Fruit fly (Drosophila melanogaster): Measurements from ENCODE around the gene CG32024.

The CG32024 gene

dm6 chr3L:8841757-8842156, 34.4 kb downstream of the CG32024 start (continued):
- TF ChIP-seq kay (GFP tag; optimal IDR thresholded peaks at IDR 0.05) (peak; percentile 60), CG10321 (GFP tag; IDR thresholded peaks at IDR 0.05) (peak; percentile 43; the same call in 1 of the 2 replicates), NfI (GFP tag; optimal IDR thresholded peaks at IDR 0.05) (peak; percentile 60), CG12236 (GFP tag; optimal IDR thresholded peaks at IDR 0.05) (no peak), Oaz (GFP tag; IDR thresholded peaks at IDR 0.05) (peak; percentile 52; the same call in 1 of the 2 replicates), MESR4 (GFP tag; optimal IDR thresholded peaks at IDR 0.05) (no peak), CG10147 (GFP tag; optimal IDR thresholded peaks at IDR 0.05) (peak; percentile 60), CG7928 (GFP tag; optimal IDR thresholded peaks at IDR 0.05) (no peak), psq (GFP tag; optimal IDR thresholded peaks at IDR 0.05) (no peak), pnt (GFP tag; optimal IDR thresholded peaks at IDR 0.05) (peak; percentile 50), Xrp1 (GFP tag; IDR thresholded peaks at IDR 0.05) (peak; percentile 88), CG8290 (GFP tag; optimal IDR thresholded peaks at IDR 0.05) (no peak), CG8290 (tag; optimal IDR thresholded peaks at IDR 0.05) (peak in 1 of 2 experiments; percentile 68), CG11723 (GFP tag; optimal IDR thresholded peaks at IDR 0.05) (peak; percentile 46), CG9932 (GFP tag; IDR thresholded peaks at IDR 0.05) (peak; percentile 57), ERR (GFP tag; optimal IDR thresholded peaks at IDR 0.05) (peak; percentile 38), CG13287 (GFP tag; IDR thresholded peaks at IDR 0.05; ENCODE audit: partially characterized antibody) (no peak), D19A (tag; optimal IDR thresholded peaks at IDR 0.05) (peak; percentile 77), knrl (GFP tag; IDR thresholded peaks at IDR 0.05; ENCODE audit: partially characterized antibody) (no peak), HLH54F (GFP tag; optimal IDR thresholded peaks at IDR 0.05) (peak; percentile 55), Poxn (GFP tag; IDR thresholded peaks at IDR 0.05) (no peak), CG1832 (GFP tag; optimal IDR thresholded peaks at IDR 0.05) (no peak), hbn (GFP tag; IDR thresholded peaks at IDR 0.05; ENCODE audit: partially characterized antibody) (no peak), B-H1 (GFP tag; IDR thresholded peaks at IDR 0.05) (peak; percentile 60; the same call in 2 of the 3 replicates), sima (GFP tag; optimal IDR thresholded peaks at IDR 0.05) (no peak), CoRest (tag; optimal IDR thresholded peaks at IDR 0.05) (peak; percentile 79), ci (GFP tag; IDR thresholded peaks at IDR 0.05) (peak; percentile 85), CG3163 (GFP tag; optimal IDR thresholded peaks at IDR 0.05) (peak; percentile 23), pum (GFP tag; optimal IDR thresholded peaks at IDR 0.05) (peak; percentile 58), Gsc (GFP tag; IDR thresholded peaks at IDR 0.05) (0 out of 2 replicates have a peak, but pooled peaks have one; percentile 39), CG4328 (GFP tag; optimal IDR thresholded peaks at IDR 0.05) (no peak), PHDP (tag; optimal IDR thresholded peaks at IDR 0.05) (peak; percentile 80), CG8089 (GFP tag; optimal IDR thresholded peaks at IDR 0.05) (peak; percentile 41), CG8944 (GFP tag; optimal IDR thresholded peaks at IDR 0.05) (peak; percentile 47), CG9727 (GFP tag; optimal IDR thresholded peaks at IDR 0.05) (peak; percentile 70), da (GFP tag; optimal IDR thresholded peaks at IDR 0.05) (no peak), pho (GFP tag; optimal IDR thresholded peaks at IDR 0.05) (peak; percentile 6), CG15514 (GFP tag; optimal IDR thresholded peaks at IDR 0.05) (peak; percentile 44), CG43689 (GFP tag; IDR thresholded peaks at IDR 0.05) (no peak; the same call in 1 of the 2 replicates), CG9876 (GFP tag; optimal IDR thresholded peaks at IDR 0.05) (no peak), CG10431 (GFP tag; optimal IDR thresholded peaks at IDR 0.05) (no peak), luna (GFP tag; optimal IDR thresholded peaks at IDR 0.05) (no peak), Gug (GFP tag; IDR thresholded peaks at IDR 0.05) (peak; percentile 51; the same call in 3 of the 4 replicates), CG6254 (GFP tag; optimal IDR thresholded peaks at IDR 0.05) (peak; percentile 67), CG6654 (GFP tag; optimal IDR thresholded peaks at IDR 0.05) (peak; percentile 8), CG6765 (GFP tag; optimal IDR thresholded peaks at IDR 0.05) (no peak), Nf-YA (GFP tag; IDR thresholded peaks at IDR 0.05) (0 out of 2 replicates have a peak, but pooled peaks have one; percentile 45), CG32767 (GFP tag; IDR thresholded peaks at IDR 0.05) (peak; percentile 50; the same call in 1 of the 2 replicates), hkb (optimal IDR thresholded peaks at IDR 0.05) (no peak), hkb (GFP tag; IDR thresholded peaks at IDR 0.05) (peak; percentile 82), ftz-f1 (GFP tag; optimal IDR thresholded peaks at IDR 0.05) (no peak), fd96Cb (tag; optimal IDR thresholded peaks at IDR 0.05) (peak; percentile 78)

All from whole organism, embryonic.